Fruit fly (Drosophila melanogaster): ENCODE measurements around the gene baz.
A peak's percentile ranks its signal among the peaks of the same experiment; 100 is the strongest.

baz gene

DNA sequence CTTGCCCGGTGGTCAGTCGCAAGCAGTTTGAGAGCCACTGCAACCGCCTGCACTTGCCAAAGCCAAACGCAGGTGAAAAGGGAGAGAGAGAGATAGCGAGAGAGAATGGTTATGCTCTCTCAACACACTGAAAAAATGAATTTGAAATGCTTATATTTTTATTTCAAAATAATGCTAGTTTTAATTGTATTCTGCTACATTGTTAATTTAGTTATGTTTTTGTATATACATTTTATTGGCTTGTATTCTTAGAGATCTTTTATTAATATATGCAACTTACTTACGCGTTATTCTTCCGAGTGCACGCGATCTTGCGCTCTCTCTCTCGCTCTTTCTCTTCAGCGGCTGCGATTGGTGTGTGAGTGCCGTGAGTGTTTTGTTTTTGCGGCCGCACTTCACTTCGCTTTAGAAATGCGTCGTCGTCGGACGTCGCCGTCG, 18.7 kb downstream of the baz start (continued):
- TF ChIP-seq CG31388 (GFP tag; optimal IDR thresholded peaks at IDR 0.05) (peak; percentile 93), CG10267 (tag; optimal IDR thresholded peaks at IDR 0.05) (peak; percentile 96), CG12942 (GFP tag; optimal IDR thresholded peaks at IDR 0.05) (no peak), BtbVII (GFP tag; optimal IDR thresholded peaks at IDR 0.05) (peak; percentile 95), CG2199 (GFP tag; IDR thresholded peaks at IDR 0.05) (peak; percentile 98), Dip3 (GFP tag; optimal IDR thresholded peaks at IDR 0.05) (no peak), CG17612 (GFP tag; IDR thresholded peaks at IDR 0.05) (peak; percentile 97), CG9437 (GFP tag; optimal IDR thresholded peaks at IDR 0.05) (no peak), Usf (GFP tag; optimal IDR thresholded peaks at IDR 0.05) (peak; percentile 39), Awh (GFP tag; IDR thresholded peaks at IDR 0.05) (peak; percentile 99), MESR4 (GFP tag; optimal IDR thresholded peaks at IDR 0.05) (peak; percentile 20), ash1 (GFP tag; optimal IDR thresholded peaks at IDR 0.05) (peak; percentile 56), aop (GFP tag; IDR thresholded peaks at IDR 0.05) (no peak), onecut (GFP tag; IDR thresholded peaks at IDR 0.05) (peak; percentile 96), CG12299 (tag; optimal IDR thresholded peaks at IDR 0.05) (no peak), gcm (GFP tag; optimal IDR thresholded peaks at IDR 0.05) (no peak), hkb (optimal IDR thresholded peaks at IDR 0.05) (no peak), hkb (GFP tag; IDR thresholded peaks at IDR 0.05) (peak; percentile 99), pho (GFP tag; optimal IDR thresholded peaks at IDR 0.05) (no peak), PHDP (tag; optimal IDR thresholded peaks at IDR 0.05) (no peak), CG18262 (tag; optimal IDR thresholded peaks at IDR 0.05) (peak; percentile 99), gem (tag; optimal IDR thresholded peaks at IDR 0.05) (no peak), Oli (tag; optimal IDR thresholded peaks at IDR 0.05) (peak; percentile 80), klu (GFP tag; IDR thresholded peaks at IDR 0.05) (peak; percentile 97), Mrtf (GFP tag; IDR thresholded peaks at IDR 0.05) (peak; percentile 98), CG7786 (GFP tag; optimal IDR thresholded peaks at IDR 0.05) (peak; percentile 69), slbo (GFP tag; IDR thresholded peaks at IDR 0.05) (no peak), otp (GFP tag; IDR thresholded peaks at IDR 0.05) (peak; percentile 92), psq (GFP tag; optimal IDR thresholded peaks at IDR 0.05) (no peak), jumu (GFP tag; optimal IDR thresholded peaks at IDR 0.05) (peak; percentile 90), Neu2 (GFP tag; optimal IDR thresholded peaks at IDR 0.05; ENCODE audit: borderline replicate concordance) (peak; percentile 68), insv (GFP tag; optimal IDR thresholded peaks at IDR 0.05) (peak in 1 of 2 experiments; percentile 40), dmrt11E (tag; optimal IDR thresholded peaks at IDR 0.05) (no peak), lbe (GFP tag; optimal IDR thresholded peaks at IDR 0.05) (peak; percentile 72), chn (GFP tag; optimal IDR thresholded peaks at IDR 0.05) (no peak), Fer2 (tag; optimal IDR thresholded peaks at IDR 0.05) (peak; percentile 94), vfl (GFP tag; optimal IDR thresholded peaks at IDR 0.05) (no peak), H2.0 (GFP tag; IDR thresholded peaks at IDR 0.05) (no peak), NC2β (GFP tag; optimal IDR thresholded peaks at IDR 0.05) (no peak), stwl (tag; optimal IDR thresholded peaks at IDR 0.05) (peak; percentile 70), Ets65A (GFP tag) (peak; percentile 99), CG33557 (GFP tag; optimal IDR thresholded peaks at IDR 0.05) (no peak), her (GFP tag; optimal IDR thresholded peaks at IDR 0.05) (peak; percentile 47), GATAe (GFP tag; conservative IDR thresholded peaks at IDR 0.05) (peak; percentile 96), CG17829 (tag; optimal IDR thresholded peaks at IDR 0.05) (peak; percentile 99), lola (GFP tag; optimal IDR thresholded peaks at IDR 0.05) (no peak), gsb (GFP tag; IDR thresholded peaks at IDR 0.05) (peak; percentile 97), Tbp (GFP tag; optimal IDR thresholded peaks at IDR 0.05) (no peak), abd-A (tag; optimal IDR thresholded peaks at IDR 0.05) (peak; percentile 65), Hr51 (GFP tag; optimal IDR thresholded peaks at IDR 0.05) (no peak), Blimp-1 (GFP tag; optimal IDR thresholded peaks at IDR 0.05) (peak; percentile 97), crc (GFP tag; optimal IDR thresholded peaks at IDR 0.05) (peak; percentile 84)

Data from whole organism, embryonic.